Fruit fly (Drosophila melanogaster) whole organism: Measurements from ENCODE around the gene CG6962.
A peak's percentile ranks its signal among the peaks of the same experiment; 100 is the strongest.

Source experiments
- CG8478 ChIP-seq: fragments of >200 bp; optimal IDR thresholded peaks from 2 replicates; lab custom pipeline; 2018; ENCODE audit warnings: inconsistent platforms
- Dll ChIP-seq: fragments of >200 bp; optimal IDR thresholded peaks from 2 replicates; lab custom pipeline; 2017
- EcR ChIP-seq, 2 experiments: fragments of >200 bp; optimal IDR thresholded peaks; 2 replicates each; lab custom pipeline; 2017; ENCODE audit warnings: missing biosample characterization in 2 of 2, missing genetic modification characterization in 2 of 2, missing genetic modification reagents in 2 of 2
- pan ChIP-seq: fragments of >200 bp; optimal IDR thresholded peaks from 2 replicates; lab custom pipeline; 2017
- psq ChIP-seq: fragments of >200 bp; optimal IDR thresholded peaks from 2 replicates; lab custom pipeline; 2017
- usp ChIP-seq: fragments of >200 bp; optimal IDR thresholded peaks from 2 replicates; lab custom pipeline; 2017; ENCODE audit warnings: missing biosample characterization, missing genetic modification characterization, mixed read lengths

Gene CG6962

dm6 chr3R:11882506-11882953, at the start of gene CG6962, which contains the start of gene CG31368:
Gene CG6962 (minus strand): TSS chr3R:11882534.
Gene CG31368 (plus strand): TSS chr3R:11882790.
- no peak for TF ChIP-seq EcR (GFP tag; optimal IDR thresholded peaks at IDR 0.05; lab: Kevin White, UChicago)
- TF ChIP-seq pan (lab: Kevin White, UChicago) = no peak
- TF ChIP-seq CG8478 = no peak
- TF ChIP-seq Dll = no peak
- TF ChIP-seq psq = no peak
- no peak for TF ChIP-seq usp

- TF ChIP-seq EcR (GFP tag; optimal IDR thresholded peaks at IDR 0.05; lab: Kevin White, UChicago) = no peak
- no peak for TF ChIP-seq CG8478
- TF ChIP-seq pan (lab: Kevin White, UChicago) = no peak
- no peak for TF ChIP-seq Dll
- TF ChIP-seq usp = no peak
- no peak for TF ChIP-seq psq
These were observed 48.6 kb upstream of the CG6962 start, which contains the start of gene CG14731 for dm6 chr3R:11930962-11931361. Gene CG14731 (plus strand): TSS chr3R:11931262.

DNA sequence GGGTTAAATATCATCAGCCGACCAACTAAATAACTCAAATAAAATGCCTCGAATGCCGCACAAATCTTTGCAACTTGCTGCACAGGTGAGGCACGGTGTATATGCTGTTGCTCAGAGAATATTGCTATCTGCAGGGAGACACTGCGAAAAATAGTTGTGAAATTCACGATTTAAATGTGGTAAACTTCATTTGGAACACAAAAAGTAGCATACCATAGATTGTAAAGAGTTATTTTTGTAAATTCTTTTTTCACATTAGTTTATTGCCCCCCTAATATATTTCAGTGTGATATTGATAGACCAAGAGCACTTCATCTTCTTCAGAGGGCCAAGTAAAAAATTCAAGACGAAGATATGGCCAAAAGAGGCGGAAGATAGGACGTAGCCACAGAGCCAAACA, 38.3 kb upstream of the CG6962 start:
- TF ChIP-seq usp (no peak), Dll (no peak), EcR (GFP tag; optimal IDR thresholded peaks at IDR 0.05; lab: Kevin White, UChicago) (no peak), pan (lab: Kevin White, UChicago) (no peak), psq (no peak), CG8478 (no peak)

dm6 chr3R:11902893-11903292, 20.6 kb upstream of the CG6962 start:
- TF ChIP-seq pan (lab: Kevin White, UChicago) = no peak
- no peak for TF ChIP-seq Dll
- TF ChIP-seq EcR (GFP tag; optimal IDR thresholded peaks at IDR 0.05; lab: Kevin White, UChicago) = no peak

DNA sequence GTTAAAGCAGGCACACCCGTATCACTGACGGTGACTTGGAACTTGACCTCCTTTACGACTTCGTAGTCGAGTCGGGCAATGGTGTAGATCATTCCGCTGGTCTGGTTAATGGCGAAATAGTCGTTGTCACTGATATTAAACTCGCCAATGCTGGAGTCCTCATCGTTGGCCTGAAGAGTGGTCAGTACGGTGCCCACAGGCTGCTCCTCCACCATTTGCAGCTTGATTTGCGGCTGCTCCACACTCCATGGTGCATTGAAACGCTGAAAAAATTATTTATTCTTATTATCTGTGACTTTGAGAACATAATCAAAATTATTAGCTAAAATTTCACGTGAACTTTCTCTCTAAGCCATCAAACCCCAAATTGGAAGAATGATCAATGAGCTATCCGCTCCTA, 14.9 kb upstream of the CG6962 start, which contains the start of gene CG34307:
CG34307 (plus strand) TSS at position 301 of the 400 bp plus-strand sequence.
- TF ChIP-seq psq (no peak), pan (lab: Kevin White, UChicago) (no peak), usp (no peak), Dll (no peak), CG8478 (no peak), EcR (GFP tag; optimal IDR thresholded peaks at IDR 0.05; lab: Kevin White, UChicago) (no peak)

- TF ChIP-seq EcR (GFP tag; optimal IDR thresholded peaks at IDR 0.05; lab: Kevin White, UChicago) (no peak), usp (no peak), pan (lab: Kevin White, UChicago) (no peak), Dll (no peak), CG8478 (no peak), psq (no peak)
These were observed 10.9 kb upstream of the CG6962 start, which contains the start of gene Dnali1 for dm6 chr3R:11893197-11893596. Gene Dnali1 (minus strand): TSS chr3R:11893297.

DNA sequence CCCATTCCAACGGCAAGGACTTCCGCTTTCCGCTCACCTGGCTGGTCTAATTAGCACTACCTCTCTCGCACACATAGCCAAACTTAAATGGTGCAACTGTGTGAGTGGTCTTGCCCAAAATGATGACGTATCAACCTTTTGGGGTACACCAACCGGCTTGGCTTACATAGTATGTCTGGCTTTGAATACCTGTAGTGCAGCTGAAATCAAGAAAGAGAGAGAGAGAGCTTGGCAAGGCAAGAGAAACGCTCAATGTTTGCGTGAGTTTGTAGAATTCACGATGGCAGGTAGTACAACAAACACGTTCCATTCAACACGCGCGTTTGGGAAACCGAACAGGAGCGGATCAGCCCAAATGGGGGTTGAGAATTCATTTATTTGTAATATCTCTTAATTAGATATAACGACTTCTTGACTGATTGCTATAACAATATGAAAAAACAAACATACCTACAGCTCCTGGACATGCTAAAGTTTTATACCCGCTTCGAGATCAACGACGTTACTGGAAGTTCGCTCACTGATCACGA, 5.8 kb upstream of the CG6962 start:
- no peak for TF ChIP-seq EcR (GFP tag; optimal IDR thresholded peaks at IDR 0.05; lab: Kevin White, UChicago)
- TF ChIP-seq psq = no peak
- no peak for TF ChIP-seq pan (lab: Kevin White, UChicago)
- no peak for TF ChIP-seq Dll
- no peak for TF ChIP-seq CG8478
- no peak for TF ChIP-seq usp

dm6 chr3R:11887114-11888037, 5.0 kb upstream of the CG6962 start, which contains the start of gene mthl5:
Gene mthl5 (minus strand): TSS chr3R:11887168.
- TF ChIP-seq EcR (GFP tag; optimal IDR thresholded peaks at IDR 0.05; lab: Kevin White, UChicago) = no peak
- peak; percentile 60 for TF ChIP-seq pan (lab: Kevin White, UChicago)
- TF ChIP-seq Dll = peak; percentile 92

DNA sequence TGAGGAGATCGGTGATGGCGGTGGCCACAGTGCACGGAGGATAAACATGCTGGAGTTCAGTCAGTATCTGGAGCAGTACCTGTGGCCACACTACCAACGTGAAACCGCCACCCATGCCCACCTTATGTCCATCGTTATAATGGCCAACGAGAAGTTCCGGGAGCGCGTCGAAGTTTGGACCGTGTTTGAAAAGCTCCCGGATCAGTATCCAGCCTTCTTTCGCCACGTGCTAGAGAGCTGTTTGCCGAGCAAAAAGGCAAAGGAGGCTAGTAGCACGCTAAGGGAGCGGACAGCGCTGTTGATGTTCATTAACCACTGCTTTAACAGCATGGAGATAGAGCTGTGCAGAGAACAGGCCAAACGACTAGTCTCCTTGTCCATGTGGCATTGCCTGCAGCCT, 795 bp upstream of the CG6962 start:
- TF ChIP-seq usp (no peak), EcR (GFP tag; optimal IDR thresholded peaks at IDR 0.05; lab: Kevin White, UChicago) (no peak), CG8478 (no peak), psq (no peak), pan (lab: Kevin White, UChicago) (no peak), Dll (no peak)

dm6 chr3R:11877162-11877561, 5.2 kb downstream of the CG6962 start, which contains the start of gene sad:
Gene sad (plus strand): TSS chr3R:11877235.
- no peak for TF ChIP-seq pan (lab: Kevin White, UChicago)
- no peak for TF ChIP-seq CG8478
- no peak for TF ChIP-seq psq
- no peak for TF ChIP-seq usp
- TF ChIP-seq Dll = no peak
- TF ChIP-seq EcR (GFP tag; optimal IDR thresholded peaks at IDR 0.05; lab: Kevin White, UChicago) = no peak

DNA sequence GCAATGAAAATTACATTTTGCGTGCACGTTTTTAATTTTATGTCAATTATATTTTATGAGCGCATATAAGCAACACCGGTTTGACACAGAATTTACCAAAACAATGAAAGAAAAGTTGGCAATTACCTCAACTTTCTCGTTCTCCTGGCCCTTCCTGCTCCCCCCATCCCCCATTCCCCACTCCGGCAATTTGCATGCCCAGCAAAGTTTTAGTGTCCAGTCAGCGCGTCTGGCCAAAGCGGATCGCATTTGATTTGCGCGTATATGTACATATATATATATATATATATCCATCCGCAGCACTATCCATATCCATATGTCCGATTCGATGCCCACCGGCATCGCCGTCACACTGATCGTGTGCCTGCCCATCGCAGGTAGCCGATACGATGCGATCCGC, 5.6 kb downstream of the CG6962 start:
- TF ChIP-seq pan (lab: Kevin White, UChicago) (no peak), usp (no peak), CG8478 (no peak), psq (no peak), EcR (GFP tag; optimal IDR thresholded peaks at IDR 0.05; lab: Kevin White, UChicago) (no peak), Dll (no peak)

DNA sequence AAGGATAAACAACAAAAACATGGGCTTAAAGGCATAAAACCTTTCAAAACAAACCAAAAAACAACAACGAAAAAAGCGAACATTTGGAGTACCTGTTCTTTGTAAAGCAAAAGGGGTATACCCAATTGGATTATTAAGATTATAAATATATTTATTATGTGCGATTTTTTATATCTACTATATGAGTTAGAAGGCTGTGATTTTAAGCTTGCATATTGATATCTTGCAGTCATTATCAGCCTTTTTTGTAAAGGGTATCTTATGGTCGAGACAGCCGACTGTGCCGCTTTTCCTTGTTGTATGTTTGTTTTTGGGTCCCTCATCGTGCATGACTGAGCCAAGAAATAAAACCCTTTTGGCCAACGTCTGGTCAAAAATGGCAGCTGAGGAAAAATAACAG, 9.6 kb downstream of the CG6962 start:
- TF ChIP-seq pan (lab: Kevin White, UChicago) = peak; percentile 63
- TF ChIP-seq EcR (GFP tag; optimal IDR thresholded peaks at IDR 0.05; lab: Kevin White, UChicago) = no peak
- TF ChIP-seq usp = no peak
- no peak for TF ChIP-seq Dll
- no peak for TF ChIP-seq psq
- no peak for TF ChIP-seq CG8478

DNA sequence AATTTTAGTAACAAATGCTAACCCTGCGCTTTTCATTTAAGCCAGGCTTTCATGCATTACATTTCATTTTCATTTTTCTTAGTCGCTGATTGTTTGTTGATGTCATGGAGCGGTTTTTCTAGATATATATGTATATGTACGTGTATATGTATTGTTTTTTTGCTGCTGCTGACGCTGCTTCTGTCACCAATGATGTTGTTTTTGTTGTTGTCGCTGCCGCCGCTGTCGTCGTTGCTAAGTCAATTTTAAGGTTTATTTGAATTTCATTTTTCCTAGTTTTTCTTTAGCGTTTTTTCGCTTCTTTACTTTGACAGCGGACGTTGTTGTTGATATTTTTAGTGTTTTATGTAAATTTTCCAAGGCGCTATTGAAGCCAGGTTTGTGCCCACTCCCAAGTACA, 12.2 kb downstream of the CG6962 start:
- no peak for TF ChIP-seq psq
- no peak for TF ChIP-seq usp
- no peak for TF ChIP-seq EcR (GFP tag; optimal IDR thresholded peaks at IDR 0.05; lab: Kevin White, UChicago)
- no peak for TF ChIP-seq pan (lab: Kevin White, UChicago)
- TF ChIP-seq Dll = no peak
- TF ChIP-seq CG8478 = no peak
